Worm (Caenorhabditis elegans): ENCODE data around the gene lips-6.

ce11 chrIV:12057508-12057907, 42.0 kb upstream of the lips-6 start, which contains the start of gene K08E4.3:
- TF ChIP-seq lin-54 (GFP tag; optimal IDR thresholded peaks at IDR 0.05) (no peak), akir-1 (GFP tag; optimal IDR thresholded peaks at IDR 0.05) (no peak)

All from whole organism, young adult.